Worm (Caenorhabditis elegans): Measurements from ENCODE around the gene T25B9.6.

Gene T25B9.6

ce11 chrIV:10781346-10781745, 23.4 kb downstream of the T25B9.6 start:
- TF ChIP-seq dao-5 (tag; optimal IDR thresholded peaks at IDR 0.05) (no peak), W03F9.2 (tag; optimal IDR thresholded peaks at IDR 0.05) (no peak), him-1 (tag; optimal IDR thresholded peaks at IDR 0.05) (no peak)

- no peak for TF ChIP-seq dao-5 (tag; optimal IDR thresholded peaks at IDR 0.05)
- TF ChIP-seq W03F9.2 (tag; optimal IDR thresholded peaks at IDR 0.05) = no peak
- TF ChIP-seq him-1 (tag; optimal IDR thresholded peaks at IDR 0.05) = no peak
These were observed 24.1 kb downstream of the T25B9.6 start for ce11 chrIV:10782014-10782413.

- TF ChIP-seq W03F9.2 (tag; optimal IDR thresholded peaks at IDR 0.05) = no peak
- TF ChIP-seq dao-5 (tag; optimal IDR thresholded peaks at IDR 0.05) = no peak
- no peak for TF ChIP-seq him-1 (tag; optimal IDR thresholded peaks at IDR 0.05)
These were observed 26.1 kb downstream of the T25B9.6 start for ce11 chrIV:10784085-10784484.

ce11 chrIV:10786731-10787130, 28.8 kb downstream of the T25B9.6 start, which contains the start of gene srd-7:
TSS of gene srd-7 (minus strand) at chrIV:10786831.
- TF ChIP-seq dao-5 (tag; optimal IDR thresholded peaks at IDR 0.05) (no peak), him-1 (tag; optimal IDR thresholded peaks at IDR 0.05) (no peak), W03F9.2 (tag; optimal IDR thresholded peaks at IDR 0.05) (no peak)

ce11 chrIV:10790353-10790752, 32.4 kb downstream of the T25B9.6 start, which contains the start of gene pept-2:
TSS of gene pept-2 (plus strand) at chrIV:10790653.
- TF ChIP-seq him-1 (tag; optimal IDR thresholded peaks at IDR 0.05) (no peak), W03F9.2 (tag; optimal IDR thresholded peaks at IDR 0.05) (no peak), dao-5 (tag; optimal IDR thresholded peaks at IDR 0.05) (no peak)

- no peak for TF ChIP-seq dao-5 (tag; optimal IDR thresholded peaks at IDR 0.05)
- no peak for TF ChIP-seq W03F9.2 (tag; optimal IDR thresholded peaks at IDR 0.05)
- TF ChIP-seq him-1 (tag; optimal IDR thresholded peaks at IDR 0.05) = no peak
These were observed 37.7 kb downstream of the T25B9.6 start for ce11 chrIV:10795678-10796077.

ce11 chrIV:10796707-10797106, 38.8 kb downstream of the T25B9.6 start:
- no peak for TF ChIP-seq dao-5 (tag; optimal IDR thresholded peaks at IDR 0.05)
- TF ChIP-seq him-1 (tag; optimal IDR thresholded peaks at IDR 0.05) = no peak
- TF ChIP-seq W03F9.2 (tag; optimal IDR thresholded peaks at IDR 0.05) = no peak

- TF ChIP-seq dao-5 (tag; optimal IDR thresholded peaks at IDR 0.05) = no peak
- TF ChIP-seq W03F9.2 (tag; optimal IDR thresholded peaks at IDR 0.05) = no peak
- no peak for TF ChIP-seq him-1 (tag; optimal IDR thresholded peaks at IDR 0.05)
These were observed 40.7 kb downstream of the T25B9.6 start for ce11 chrIV:10798604-10799003.

ce11 chrIV:10799354-10799753, 41.4 kb downstream of the T25B9.6 start, which contains the start of gene zipt-2.1:
TSS of gene zipt-2.1 (plus strand) at chrIV:10799654.
- TF ChIP-seq him-1 (tag; optimal IDR thresholded peaks at IDR 0.05) (no peak), W03F9.2 (tag; optimal IDR thresholded peaks at IDR 0.05) (no peak)

- no peak for TF ChIP-seq W03F9.2 (tag; optimal IDR thresholded peaks at IDR 0.05)
These were observed 46.0 kb downstream of the T25B9.6 start for ce11 chrIV:10803973-10804372.
